Worm (Caenorhabditis elegans): ENCODE data around the gene W02H3.3.

ce11 chrX:11098086-11098485 is at the start of gene W02H3.3:
- TF ChIP-seq daf-12 (tag; optimal IDR thresholded peaks at IDR 0.05), result no peak
- TF ChIP-seq tbx-2 (tag; optimal IDR thresholded peaks at IDR 0.05), result no peak
- TF ChIP-seq unc-39 (tag; optimal IDR thresholded peaks at IDR 0.05), result no peak
- TF ChIP-seq nhr-11 (tag; optimal IDR thresholded peaks at IDR 0.05), result no peak
- no peak for TF ChIP-seq nhr-12 (tag; optimal IDR thresholded peaks at IDR 0.05)
- TF ChIP-seq elt-3 (tag; optimal IDR thresholded peaks at IDR 0.05), result no peak
- TF ChIP-seq nhr-28 (tag; optimal IDR thresholded peaks at IDR 0.05), result no peak
- no peak for TF ChIP-seq ama-1 (optimal IDR thresholded peaks at IDR 0.05)
